Fruit fly (Drosophila melanogaster) whole organism, pupa: ENCODE data around the gene CG34001.
A peak's percentile ranks its signal among the peaks of the same experiment; 100 is the strongest.

Experiments used
- CG12605 ChIP-seq: fragments of 200-800 bp; sonication (Bioruptor generic); IDR thresholded peaks from 2 replicates; pipeline ENCODE4 v1.3.6; 2022; ENCODE audit warnings: missing biosample characterization, missing genetic modification characterization
- CG17806 ChIP-seq: fragments of 200-800 bp; sonication (Bioruptor generic); optimal IDR thresholded peaks from 2 replicates; lab custom pipeline; 2018; ENCODE audit warnings: missing biosample characterization, mild to moderate bottlenecking, missing genetic modification characterization, moderate library complexity
- CG4496 ChIP-seq: fragments of 200-800 bp; sonication (Bioruptor generic); IDR thresholded peaks from 3 replicates; pipeline ENCODE4 v1.3.6; 2022; ENCODE audit warnings: missing biosample characterization, missing genetic modification characterization
- EcR ChIP-seq: fragments of 200-800 bp; sonication (Bioruptor generic); optimal IDR thresholded peaks from 3 replicates; lab custom pipeline; 2019; ENCODE audit warnings: missing biosample characterization, missing genetic modification characterization, mild to moderate bottlenecking, moderate library complexity, missing genetic modification reagents
- Pif1A ChIP-seq: fragments of 200-800 bp; sonication (Bioruptor generic); optimal IDR thresholded peaks from 3 replicates; lab custom pipeline; 2016; ENCODE audit warnings: missing biosample characterization, missing genetic modification characterization
- Pif1B ChIP-seq: fragments of 200-800 bp; sonication (Bioruptor generic); optimal IDR thresholded peaks from 3 replicates; lab custom pipeline; 2016; ENCODE audit warnings: missing biosample characterization, missing genetic modification characterization
- Snoo ChIP-seq: fragments of 200-800 bp; sonication (Bioruptor generic); optimal IDR thresholded peaks from 3 replicates; lab custom pipeline; 2017; ENCODE audit warnings: missing biosample characterization, mild to moderate bottlenecking, missing genetic modification characterization, inconsistent platforms
- fd96Ca ChIP-seq: fragments of 200-800 bp; sonication (Bioruptor generic); IDR thresholded peaks from 3 replicates; pipeline ENCODE4 v1.3.6; 2022; ENCODE audit warnings: missing biosample characterization, missing genetic modification characterization

DNA sequence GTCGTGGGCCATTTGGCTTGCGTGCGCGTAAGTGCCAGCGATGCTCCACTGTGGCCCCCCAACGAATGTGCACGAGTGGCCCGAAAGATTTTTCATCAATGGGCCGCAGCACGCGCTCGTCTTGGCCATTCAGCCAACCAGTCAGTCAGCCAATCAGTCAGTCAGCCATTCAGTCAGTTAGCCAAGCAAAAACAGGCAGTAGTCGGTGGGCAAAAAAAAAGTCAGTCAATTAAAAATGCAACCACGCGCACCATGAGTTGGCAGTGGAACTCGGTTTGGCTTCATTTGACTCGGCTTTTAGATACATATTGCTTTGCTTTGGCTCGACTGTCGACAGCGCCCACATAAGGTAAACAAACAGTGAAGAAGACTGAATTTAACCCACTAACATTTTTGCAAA lies 15.1 kb downstream of the CG34001 start:
- no peak for TF ChIP-seq EcR (GFP tag; lab: Kevin White, UChicago)
- TF ChIP-seq fd96Ca (GFP tag; lab: Robert Waterston, UW): no peak
- no peak for TF ChIP-seq CG12605
- TF ChIP-seq CG4496 (GFP tag; lab: Robert Waterston, UW): 0 out of 3 replicates have a peak, but pooled peaks have one; percentile 54
- TF ChIP-seq Snoo (tag; lab: Kevin White, UChicago): no peak
- no peak for TF ChIP-seq Pif1A (GFP tag; lab: Kevin White, UChicago)
- TF ChIP-seq Pif1B: no peak
- no peak for TF ChIP-seq CG17806 (tag; lab: Kevin White, UChicago)
